Worm (Caenorhabditis elegans) whole organism, young adult: ENCODE results near the gene unc-43.

Source experiments
- B0336.3 ChIP-seq: fragments of 200-800 bp; sonication (Bioruptor generic); IDR thresholded peaks from 2 replicates; pipeline ENCODE4 v1.3.6; 2022; ENCODE audit warnings: missing genetic modification characterization, missing compliant biosample characterization
- C17E4.6 ChIP-seq: fragments of 200-800 bp; sonication (Bioruptor generic); IDR thresholded peaks from 2 replicates; pipeline ENCODE4 v1.3.6; 2022; ENCODE audit warnings: missing genetic modification reagents, missing genetic modification characterization, missing compliant biosample characterization
- F23B12.7 ChIP-seq: sonication (generic microtip); optimal IDR thresholded peaks from 2 replicates; lab custom pipeline; 2017; ENCODE audit warnings: missing genetic modification characterization, mild to moderate bottlenecking, missing compliant biosample characterization, antibody characterized with exemption, moderate library complexity; ENCODE audit not compliant: insufficient read depth
- F33H1.4 ChIP-seq: fragments of 200-800 bp; sonication (Bioruptor generic); IDR thresholded peaks from 2 replicates; pipeline ENCODE4 v1.3.6; 2022; ENCODE audit warnings: missing genetic modification reagents, missing genetic modification characterization, missing compliant biosample characterization
- Y53G8AR.9 ChIP-seq: fragments of 200-800 bp; sonication (Bioruptor generic); conservative IDR thresholded peaks from 2 replicates; pipeline ENCODE4 v1.3.6; 2022; ENCODE audit warnings: missing genetic modification reagents, missing genetic modification characterization, missing compliant biosample characterization
- Y95B8A.8 ChIP-seq: fragments of 200-800 bp; sonication (Bioruptor generic); IDR thresholded peaks from 2 replicates; pipeline ENCODE4 v1.3.6; 2022; ENCODE audit warnings: missing genetic modification reagents, missing genetic modification characterization, missing compliant biosample characterization
- ZK185.1 ChIP-seq: sonication (generic microtip); optimal IDR thresholded peaks from 2 replicates; lab custom pipeline; 2016; ENCODE audit warnings: mild to moderate bottlenecking, missing genetic modification characterization, missing compliant biosample characterization; ENCODE audit not compliant: poor library complexity, severe bottlenecking
- ama-1 ChIP-seq, 3 experiments: fragments of 150-350 bp in 1 of 3; sonication (generic microtip) in 2 of 3; optimal IDR thresholded peaks; 2 replicates each; lab custom pipeline; 2014 to 2018; ENCODE audit warnings: missing biosample characterization in 2 of 3, missing genetic modification characterization in 2 of 3, missing genetic modification reagents in 2 of 3
- atf-7 ChIP-seq: sonication (generic microtip); optimal IDR thresholded peaks from 2 replicates; lab custom pipeline; 2017; ENCODE audit warnings: mild to moderate bottlenecking, missing genetic modification characterization, missing compliant biosample characterization
- attf-5 ChIP-seq: fragments of 200-800 bp; sonication (Bioruptor generic); optimal IDR thresholded peaks from 2 replicates; lab custom pipeline; 2018; ENCODE audit warnings: mild to moderate bottlenecking, missing genetic modification characterization, missing compliant biosample characterization
- attf-6 ChIP-seq: fragments of 200-800 bp; sonication (Bioruptor generic); IDR thresholded peaks from 2 replicates; pipeline ENCODE4 v1.3.6; 2022; ENCODE audit warnings: missing genetic modification reagents, missing genetic modification characterization, missing compliant biosample characterization
- cebp-1 ChIP-seq, 2 experiments: fragments of 200-800 bp in 1 of 2; sonication (Bioruptor generic) in 1 of 2; sonication (generic microtip) in 1 of 2; IDR thresholded peaks in 1 of 2; optimal IDR thresholded peaks in 1 of 2; 2 replicates each; pipeline versions ENCODE4 v1.3.6 to Lab custom; 2017 to 2022; ENCODE audit warnings: missing compliant biosample characterization in 2 of 2, missing genetic modification characterization in 2 of 2, mild to moderate bottlenecking in 1 of 2, missing genetic modification reagents in 1 of 2, moderate library complexity in 1 of 2
- chd-7 ChIP-seq: sonication (generic microtip); optimal IDR thresholded peaks from 2 replicates; lab custom pipeline; 2016; ENCODE audit warnings: mild to moderate bottlenecking, missing genetic modification characterization, moderate library complexity, missing compliant biosample characterization
- die-1 ChIP-seq: sonication (generic microtip); optimal IDR thresholded peaks from 2 replicates; lab custom pipeline; 2016; ENCODE audit warnings: missing genotype, mild to moderate bottlenecking, missing genetic modification characterization, missing compliant biosample characterization
- dpff-1 ChIP-seq: sonication (generic microtip); optimal IDR thresholded peaks from 2 replicates; lab custom pipeline; 2017; ENCODE audit warnings: mild to moderate bottlenecking, missing genetic modification characterization, missing compliant biosample characterization
- dpl-1 ChIP-seq: fragments of 150-350 bp; optimal IDR thresholded peaks from 2 replicates; lab custom pipeline; 2014; ENCODE audit warnings: missing biosample characterization, missing genetic modification reagents, missing genetic modification characterization
- egl-18 ChIP-seq: fragments of 200-800 bp; sonication (Bioruptor generic); IDR thresholded peaks from 2 replicates; pipeline ENCODE4 v1.3.6; 2022; ENCODE audit warnings: missing genetic modification reagents, missing genetic modification characterization, missing compliant biosample characterization
- ekl-4 ChIP-seq: fragments of 200-800 bp; sonication (Bioruptor generic); IDR thresholded peaks from 2 replicates; pipeline ENCODE4 v1.3.6; 2022; ENCODE audit warnings: missing genetic modification reagents, missing genetic modification characterization, missing compliant biosample characterization
- gei-17 ChIP-seq: fragments of 200-800 bp; sonication (Bioruptor generic); optimal IDR thresholded peaks from 2 replicates; lab custom pipeline; 2018; ENCODE audit warnings: mild to moderate bottlenecking, missing genetic modification characterization, missing compliant biosample characterization
- hlh-12 ChIP-seq: sonication (generic microtip); optimal IDR thresholded peaks from 2 replicates; lab custom pipeline; 2016; ENCODE audit warnings: missing genetic modification characterization, missing compliant biosample characterization
- hmg-1.2 ChIP-seq: fragments of 200-800 bp; sonication (Bioruptor generic); IDR thresholded peaks from 2 replicates; pipeline ENCODE4 v1.3.6; 2022; ENCODE audit warnings: missing genetic modification reagents, missing genetic modification characterization, missing compliant biosample characterization
- hsf-1 ChIP-seq: fragments of 200-800 bp; sonication (Bioruptor generic); IDR thresholded peaks from 2 replicates; pipeline ENCODE4 v1.3.6; 2022; ENCODE audit warnings: missing genetic modification reagents, missing genetic modification characterization, missing compliant biosample characterization
- lin-40 ChIP-seq: sonication (generic microtip); optimal IDR thresholded peaks from 2 replicates; lab custom pipeline; 2016; ENCODE audit warnings: missing genetic modification characterization, mild to moderate bottlenecking, missing compliant biosample characterization, missing genotype, missing genetic modification reagents
- lir-1 ChIP-seq: fragments of 200-800 bp; sonication (Bioruptor generic); conservative IDR thresholded peaks from 2 replicates; pipeline ENCODE4 v1.3.6; 2022; ENCODE audit warnings: missing genetic modification reagents, missing genetic modification characterization, missing compliant biosample characterization
- lsl-1 ChIP-seq: fragments of 200-800 bp; sonication (Bioruptor generic); optimal IDR thresholded peaks from 2 replicates; lab custom pipeline; 2018; ENCODE audit warnings: mild to moderate bottlenecking, missing genetic modification characterization, moderate library complexity, missing compliant biosample characterization
- madf-6 ChIP-seq: fragments of 200-800 bp; sonication (Bioruptor generic); IDR thresholded peaks from 2 replicates; pipeline ENCODE4 v1.3.6; 2022; ENCODE audit warnings: missing genetic modification reagents, missing genetic modification characterization, missing compliant biosample characterization
- nfya-2 ChIP-seq: fragments of 200-800 bp; sonication (Bioruptor generic); IDR thresholded peaks from 2 replicates; pipeline ENCODE4 v1.3.6; 2022; ENCODE audit warnings: missing genetic modification reagents, missing genetic modification characterization, missing compliant biosample characterization
- nfyb-1 ChIP-seq: fragments of 200-800 bp; sonication (Bioruptor generic); IDR thresholded peaks from 2 replicates; pipeline ENCODE4 v1.3.6; 2022; ENCODE audit warnings: missing genetic modification reagents, missing genetic modification characterization, missing compliant biosample characterization
- nhr-120 ChIP-seq: fragments of 200-800 bp; sonication (Bioruptor generic); IDR thresholded peaks from 2 replicates; pipeline ENCODE4 v1.3.6; 2022; ENCODE audit warnings: missing genetic modification characterization, missing compliant biosample characterization
- rcor-1 ChIP-seq: fragments of 200-800 bp; sonication (Bioruptor generic); IDR thresholded peaks from 2 replicates; pipeline ENCODE4 v1.3.6; 2022; ENCODE audit warnings: missing genetic modification reagents, missing genetic modification characterization, missing compliant biosample characterization
- snpc-3.4 ChIP-seq: sonication (generic microtip); optimal IDR thresholded peaks from 2 replicates; lab custom pipeline; 2017; ENCODE audit warnings: missing genetic modification characterization, mild to moderate bottlenecking, missing compliant biosample characterization, antibody characterized with exemption, moderate library complexity, missing genotype, missing genetic modification reagents
- snpc-4 ChIP-seq, 5 experiments: fragments of 150-350 bp in 1 of 5; sonication (generic microtip) in 4 of 5; optimal IDR thresholded peaks; 2 replicates each; lab custom pipeline; 2014 to 2018; ENCODE audit warnings: missing genetic modification characterization in 5 of 5, missing biosample characterization in 3 of 5, antibody characterized with exemption in 2 of 5, mild to moderate bottlenecking in 2 of 5, missing compliant biosample characterization in 2 of 5, missing genotype in 2 of 5, moderate library complexity in 2 of 5, missing genetic modification reagents in 1 of 5
- somi-1 ChIP-seq: fragments of 200-800 bp; sonication (Bioruptor generic); optimal IDR thresholded peaks from 2 replicates; lab custom pipeline; 2018; ENCODE audit warnings: mild to moderate bottlenecking, missing genetic modification characterization, missing compliant biosample characterization
- tbp1 ChIP-seq: fragments of 200-800 bp; sonication (Bioruptor generic); optimal IDR thresholded peaks from 2 replicates; lab custom pipeline; 2018; ENCODE audit warnings: mild to moderate bottlenecking, missing genetic modification characterization, missing compliant biosample characterization
- tbx-9 ChIP-seq: sonication (generic microtip); optimal IDR thresholded peaks from 2 replicates; lab custom pipeline; 2016; ENCODE audit warnings: borderline replicate concordance, missing genetic modification characterization, inconsistent platforms, missing compliant biosample characterization
- tlf-1 ChIP-seq: fragments of 200-800 bp; sonication (Bioruptor generic); optimal IDR thresholded peaks from 2 replicates; lab custom pipeline; 2018; ENCODE audit warnings: mild to moderate bottlenecking, missing genetic modification characterization, missing compliant biosample characterization
- ztf-18 ChIP-seq: sonication (generic microtip); optimal IDR thresholded peaks from 2 replicates; lab custom pipeline; 2016; ENCODE audit warnings: missing genotype, mild to moderate bottlenecking, missing genetic modification characterization, missing compliant biosample characterization
- ztf-28 ChIP-seq: fragments of 200-800 bp; sonication (Bioruptor generic); IDR thresholded peaks from 2 replicates; pipeline ENCODE4 v1.3.6; 2022; ENCODE audit warnings: missing genetic modification reagents, missing genetic modification characterization, missing compliant biosample characterization

The unc-43 gene

ce11 chrIV:10373772-10374288, 23.8 kb upstream of the unc-43 start, which contains the start of gene mpz-5 (continued):
- TF ChIP-seq tlf-1 (GFP tag; lab: Kevin White, UChicago) = peak; percentile 6
- TF ChIP-seq lir-1 (GFP tag; lab: Robert Waterston, UW) = no peak
- peak; percentile 38 for TF ChIP-seq snpc-4 (GFP tag; optimal IDR thresholded peaks at IDR 0.05; lab: Kevin White, UChicago)
- TF ChIP-seq snpc-4 (tag; optimal IDR thresholded peaks at IDR 0.05; lab: Kevin White, UChicago) = peak in 3 of 4 experiments; percentile 40 to 58 (median 55)
- TF ChIP-seq tbp1 = peak; percentile 22
- no peak for TF ChIP-seq somi-1
- no peak for TF ChIP-seq Y95B8A.8 (GFP tag; lab: Robert Waterston, UW)

DNA sequence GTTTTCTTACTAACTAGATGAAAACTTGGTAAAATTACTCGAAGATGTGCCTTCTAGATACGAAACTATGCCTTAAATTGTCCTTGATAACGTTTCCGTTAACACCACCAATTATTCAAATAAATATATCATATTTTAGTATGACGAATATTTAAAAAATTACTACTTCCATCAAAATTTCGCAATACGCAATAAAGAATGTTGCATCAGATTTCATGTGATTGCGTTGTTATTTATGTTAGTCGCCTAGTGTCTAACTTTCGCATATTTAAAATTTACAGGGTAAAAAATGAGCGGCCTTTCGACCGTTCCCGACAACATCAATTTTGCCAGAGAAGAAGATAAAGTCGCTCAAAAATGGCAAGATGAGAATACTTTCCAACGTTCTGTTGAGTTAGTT, 18.3 kb upstream of the unc-43 start, which contains the start of gene iars-1:
Gene iars-1 (plus strand): TSS at position 276 of the 400 bp plus-strand sequence.
- TF ChIP-seq cebp-1 (GFP tag; IDR thresholded peaks at IDR 0.05; lab: Robert Waterston, UW) (no peak; the same call in 1 of the 2 replicates), cebp-1 (tag; optimal IDR thresholded peaks at IDR 0.05; lab: Kevin White, UChicago) (peak; percentile 82), lin-40 (tag; lab: Kevin White, UChicago) (no peak), egl-18 (no peak), ztf-28 (GFP tag; lab: Robert Waterston, UW) (no peak), dpff-1 (no peak)

ce11 chrIV:10367740-10368246, 17.8 kb upstream of the unc-43 start, which contains the start of gene pges-2:
Gene pges-2 (minus strand): TSS chrIV:10367790.
- TF ChIP-seq nfya-2 (GFP tag; lab: Robert Waterston, UW) (no peak), rcor-1 (no peak), dpl-1 (GFP tag; lab: Kevin White, UChicago) (no peak), ztf-18 (tag; lab: Kevin White, UChicago) (peak; percentile 47), F33H1.4 (GFP tag; lab: Robert Waterston, UW) (peak; percentile 84), nhr-120 (GFP tag; lab: Robert Waterston, UW) (no peak), tbx-9 (tag; lab: Kevin White, UChicago) (no peak), ZK185.1 (no peak), C17E4.6 (no peak), atf-7 (no peak), nfyb-1 (0 out of 2 replicates have a peak, but pooled peaks have one; percentile 20), B0336.3 (GFP tag; lab: Robert Waterston, UW) (no peak), madf-6 (GFP tag; lab: Robert Waterston, UW) (peak; percentile 6; the same call in 1 of the 2 replicates), ama-1 (optimal IDR thresholded peaks at IDR 0.05; lab: Kevin White, UChicago) (no peak), ama-1 (GFP tag; optimal IDR thresholded peaks at IDR 0.05; lab: Kevin White, UChicago) (no peak)

ce11 chrIV:10366018-10366417, 16.0 kb upstream of the unc-43 start, which contains the start of gene sir-2.1:
Gene sir-2.1 (minus strand): TSS chrIV:10366229.
- TF ChIP-seq snpc-3.4 (tag; lab: Kevin White, UChicago) (peak; percentile 35), ztf-28 (GFP tag; lab: Robert Waterston, UW) (no peak), ztf-18 (tag; lab: Kevin White, UChicago) (peak; percentile 91), attf-5 (peak; percentile 61), lir-1 (GFP tag; lab: Robert Waterston, UW) (no peak), lsl-1 (GFP tag; lab: Kevin White, UChicago) (peak; percentile 26), tbp1 (peak; percentile 2), snpc-4 (GFP tag; optimal IDR thresholded peaks at IDR 0.05; lab: Kevin White, UChicago) (no peak), snpc-4 (tag; optimal IDR thresholded peaks at IDR 0.05; lab: Kevin White, UChicago) (peak in 2 of 4 experiments; percentile 28), rcor-1 (0 out of 2 replicates have a peak, but pooled peaks have one; percentile 25), gei-17 (GFP tag; lab: Kevin White, UChicago) (peak; percentile 19), cebp-1 (GFP tag; IDR thresholded peaks at IDR 0.05; lab: Robert Waterston, UW) (no peak), cebp-1 (tag; optimal IDR thresholded peaks at IDR 0.05; lab: Kevin White, UChicago) (peak; percentile 55), tlf-1 (GFP tag; lab: Kevin White, UChicago) (peak; percentile 18), hmg-1.2 (GFP tag; lab: Robert Waterston, UW) (peak; percentile 44), F33H1.4 (GFP tag; lab: Robert Waterston, UW) (peak; percentile 66), die-1 (tag; lab: Kevin White, UChicago) (peak; percentile 5), attf-6 (GFP tag; lab: Robert Waterston, UW) (peak; percentile 51), hsf-1 (GFP tag; lab: Robert Waterston, UW) (0 out of 2 replicates have a peak, but pooled peaks have one; percentile 40), madf-6 (GFP tag; lab: Robert Waterston, UW) (peak; percentile 46; the same call in 1 of the 2 replicates), hlh-12 (tag; lab: Kevin White, UChicago) (no peak), B0336.3 (GFP tag; lab: Robert Waterston, UW) (no peak), chd-7 (tag; lab: Kevin White, UChicago) (peak; percentile 13), F23B12.7 (tag; lab: Kevin White, UChicago) (peak; percentile 16), ekl-4 (GFP tag; lab: Robert Waterston, UW) (peak; percentile 42; the same call in 1 of the 2 replicates), Y53G8AR.9 (no peak)
